Fruit fly (Drosophila melanogaster) whole organism, embryonic: ENCODE data around the gene CG12645.
A peak's percentile ranks its signal among the peaks of the same experiment; 100 is the strongest.

Source experiments
- Abd-B ChIP-seq: fragments of 200-800 bp; sonication (Bioruptor generic); optimal IDR thresholded peaks from 2 replicates; lab custom pipeline; 2018; ENCODE audit warnings: missing biosample characterization, mild to moderate bottlenecking, missing genetic modification characterization, moderate library complexity
- CG1024 ChIP-seq: fragments of 200-800 bp; sonication (Bioruptor generic); IDR thresholded peaks from 2 replicates; pipeline ENCODE4 v1.3.6; 2022; ENCODE audit warnings: missing biosample characterization, missing genetic modification characterization
- CG11504 ChIP-seq: fragments of 200-800 bp; sonication (Bioruptor generic); optimal IDR thresholded peaks from 3 replicates; lab custom pipeline; 2019; ENCODE audit warnings: missing biosample characterization, mild to moderate bottlenecking, missing genetic modification characterization, moderate library complexity
- CG11695 ChIP-seq: fragments of 200-800 bp; sonication (Bioruptor generic); IDR thresholded peaks from 3 replicates; pipeline ENCODE4 v1.3.6; 2022; ENCODE audit warnings: missing biosample characterization, missing genetic modification characterization
- CG12744 ChIP-seq: fragments of 200-800 bp; sonication (Bioruptor generic); optimal IDR thresholded peaks from 2 replicates; lab custom pipeline; 2016; ENCODE audit warnings: missing biosample characterization, missing genetic modification characterization
- CG14441 ChIP-seq: fragments of 200-800 bp; sonication (Bioruptor generic); IDR thresholded peaks from 2 replicates; pipeline ENCODE4 v1.3.6; 2022; ENCODE audit warnings: missing biosample characterization, missing genetic modification characterization
- CG16779 ChIP-seq: fragments of 200-800 bp; sonication (Bioruptor generic); IDR thresholded peaks from 2 replicates; pipeline ENCODE4 v1.3.6; 2022; ENCODE audit warnings: missing biosample characterization, missing genetic modification characterization
- CG17385 ChIP-seq: fragments of 200-800 bp; sonication (Bioruptor generic); optimal IDR thresholded peaks from 3 replicates; lab custom pipeline; 2018; ENCODE audit warnings: missing biosample characterization, mild to moderate bottlenecking, missing genetic modification characterization
- CG18262 ChIP-seq: fragments of 200-800 bp; optimal IDR thresholded peaks from 3 replicates; lab custom pipeline; 2019; ENCODE audit warnings: missing biosample characterization, mild to moderate bottlenecking, missing genetic modification characterization, moderate library complexity
- CG18599 ChIP-seq: fragments of 200-800 bp; sonication (Bioruptor generic); optimal IDR thresholded peaks from 3 replicates; lab custom pipeline; 2017; ENCODE audit warnings: missing biosample characterization, missing genetic modification characterization, mild to moderate bottlenecking, moderate library complexity, missing genetic modification reagents
- CG2120 ChIP-seq: fragments of 200-800 bp; sonication (Bioruptor generic); optimal IDR thresholded peaks from 3 replicates; lab custom pipeline; 2016; ENCODE audit warnings: missing biosample characterization, missing genetic modification characterization
- CG2678 ChIP-seq: fragments of 200-800 bp; sonication (Bioruptor generic); optimal IDR thresholded peaks from 3 replicates; lab custom pipeline; 2019; ENCODE audit warnings: missing biosample characterization, mild to moderate bottlenecking, missing genetic modification characterization, moderate library complexity
- CG30020 ChIP-seq: fragments of 200-800 bp; optimal IDR thresholded peaks from 2 replicates; lab custom pipeline; 2019; ENCODE audit warnings: missing biosample characterization, mild to moderate bottlenecking, missing genetic modification characterization, moderate library complexity
- CG4820 ChIP-seq: fragments of 200-800 bp; sonication (Bioruptor generic); optimal IDR thresholded peaks from 3 replicates; lab custom pipeline; 2016; ENCODE audit warnings: missing biosample characterization, missing genetic modification characterization
- CG6654 ChIP-seq: fragments of 200-800 bp; sonication (Bioruptor generic); optimal IDR thresholded peaks from 2 replicates; lab custom pipeline; 2017; ENCODE audit warnings: missing biosample characterization, mild to moderate bottlenecking, missing genetic modification characterization
- CG7839 ChIP-seq: fragments of 200-800 bp; sonication (Bioruptor generic); optimal IDR thresholded peaks from 3 replicates; lab custom pipeline; 2018; ENCODE audit warnings: missing biosample characterization, mild to moderate bottlenecking, missing genetic modification characterization, moderate library complexity
- CG8290 ChIP-seq, 3 experiments: fragments of 200-800 bp; sonication (Bioruptor generic); optimal IDR thresholded peaks; 2 replicates each; lab custom pipeline; 2016 to 2019; ENCODE audit warnings: missing biosample characterization in 3 of 3, missing genetic modification characterization in 3 of 3, mild to moderate bottlenecking in 2 of 3, moderate library complexity in 1 of 3
- CG8388 ChIP-seq: fragments of 200-800 bp; sonication (Bioruptor generic); optimal IDR thresholded peaks from 2 replicates; lab custom pipeline; 2019; ENCODE audit warnings: missing biosample characterization, mild to moderate bottlenecking, missing genetic modification characterization, moderate library complexity
- D ChIP-seq, 2 experiments: fragments of 200-800 bp in 1 of 2; fragments of >200 bp in 1 of 2; sonication (Bioruptor generic) in 1 of 2; optimal IDR thresholded peaks; 2 replicates in 1 of 2; 3 replicates in 1 of 2; lab custom pipeline; 2017; ENCODE audit warnings: mild to moderate bottlenecking in 1 of 2, missing biosample characterization in 1 of 2, missing genetic modification characterization in 1 of 2, missing genetic modification reagents in 1 of 2
- Dp ChIP-seq: fragments of 200-800 bp; sonication (Bioruptor generic); optimal IDR thresholded peaks from 2 replicates; lab custom pipeline; 2018; ENCODE audit warnings: missing biosample characterization, mild to moderate bottlenecking, missing genetic modification characterization, moderate library complexity
- Drgx ChIP-seq: fragments of 200-800 bp; sonication (Bioruptor generic); IDR thresholded peaks from 2 replicates; pipeline ENCODE4 v1.3.6; 2022; ENCODE audit warnings: missing biosample characterization, missing genetic modification characterization
- Ets65A ChIP-seq: fragments of 200-800 bp; sonication (Bioruptor generic); peaks from one replicate; lab custom pipeline; 2016; ENCODE audit warnings: missing biosample characterization, missing genetic modification characterization
- Med ChIP-seq: fragments of 200-800 bp; sonication (Bioruptor generic); peaks from one replicate; lab custom pipeline; 2016; ENCODE audit warnings: missing biosample characterization, missing genetic modification characterization, mild to moderate bottlenecking, inconsistent platforms, moderate library complexity
- Nf-YA ChIP-seq: fragments of 200-800 bp; sonication (Bioruptor generic); IDR thresholded peaks from 2 replicates; pipeline ENCODE4 v1.3.6; 2022; ENCODE audit warnings: missing biosample characterization, missing genetic modification characterization
- PHDP ChIP-seq: fragments of 200-800 bp; sonication (Bioruptor generic); optimal IDR thresholded peaks from 3 replicates; lab custom pipeline; 2018; ENCODE audit warnings: missing biosample characterization, mild to moderate bottlenecking, missing genetic modification characterization, moderate library complexity
- Poxn ChIP-seq: fragments of 200-800 bp; sonication (Bioruptor generic); IDR thresholded peaks from 2 replicates; pipeline ENCODE4 v1.3.6; 2022; ENCODE audit warnings: missing biosample characterization, missing genetic modification characterization
- Sox102F ChIP-seq: fragments of 200-800 bp; sonication (Bioruptor generic); optimal IDR thresholded peaks from 2 replicates; lab custom pipeline; 2018; ENCODE audit warnings: missing biosample characterization, mild to moderate bottlenecking, missing genetic modification characterization, moderate library complexity
- cwo ChIP-seq: fragments of 200-800 bp; sonication (Bioruptor generic); optimal IDR thresholded peaks from 3 replicates; lab custom pipeline; 2017; ENCODE audit warnings: missing biosample characterization, missing genetic modification characterization, mild to moderate bottlenecking, moderate library complexity, missing genetic modification reagents
- dmrt99B ChIP-seq: fragments of 200-800 bp; sonication (Bioruptor generic); optimal IDR thresholded peaks from 2 replicates; lab custom pipeline; 2018; ENCODE audit warnings: missing biosample characterization, mild to moderate bottlenecking, missing genetic modification characterization, moderate library complexity
- dysf ChIP-seq: fragments of 200-800 bp; sonication (Bioruptor generic); IDR thresholded peaks from 3 replicates; pipeline ENCODE4 v1.3.6; 2022; ENCODE audit warnings: missing biosample characterization, missing genetic modification characterization
- fd102C ChIP-seq: fragments of 200-800 bp; sonication (Bioruptor generic); optimal IDR thresholded peaks from 2 replicates; lab custom pipeline; 2018; ENCODE audit warnings: missing biosample characterization, mild to moderate bottlenecking, missing genetic modification characterization, moderate library complexity
- gem ChIP-seq: fragments of 200-800 bp; sonication (Bioruptor generic); optimal IDR thresholded peaks from 2 replicates; lab custom pipeline; 2019; ENCODE audit warnings: missing biosample characterization, mild to moderate bottlenecking, missing genetic modification characterization, moderate library complexity
- ind ChIP-seq: fragments of 200-800 bp; sonication (Bioruptor generic); optimal IDR thresholded peaks from 3 replicates; lab custom pipeline; 2016; ENCODE audit warnings: missing biosample characterization, missing genetic modification characterization
- kni ChIP-seq: fragments of 200-800 bp; sonication (Bioruptor generic); optimal IDR thresholded peaks from 3 replicates; lab custom pipeline; 2017; ENCODE audit warnings: mild to moderate bottlenecking, missing biosample characterization, missing genetic modification reagents, missing genetic modification characterization
- lab ChIP-seq: fragments of 200-800 bp; sonication (Bioruptor generic); optimal IDR thresholded peaks from 3 replicates; lab custom pipeline; 2017; ENCODE audit warnings: missing biosample characterization, missing genetic modification characterization, mild to moderate bottlenecking, moderate library complexity, missing genetic modification reagents
- lbe ChIP-seq: fragments of 200-800 bp; sonication (Bioruptor generic); optimal IDR thresholded peaks from 2 replicates; lab custom pipeline; 2016; ENCODE audit warnings: missing biosample characterization, mild to moderate bottlenecking, missing genetic modification characterization
- lmd ChIP-seq: fragments of 200-800 bp; sonication (Bioruptor generic); IDR thresholded peaks from 2 replicates; pipeline ENCODE4 v1.3.6; 2022; ENCODE audit warnings: missing biosample characterization, missing genetic modification characterization
- nom ChIP-seq: fragments of 200-800 bp; sonication (Bioruptor generic); optimal IDR thresholded peaks from 2 replicates; lab custom pipeline; 2017; ENCODE audit warnings: missing biosample characterization, missing genetic modification characterization, mild to moderate bottlenecking, moderate library complexity, missing genetic modification reagents
- onecut ChIP-seq: fragments of 200-800 bp; sonication (Bioruptor generic); IDR thresholded peaks from 2 replicates; pipeline ENCODE4 v1.3.6; 2022; ENCODE audit warnings: missing biosample characterization, missing genetic modification characterization
- pita ChIP-seq: fragments of 200-800 bp; sonication (Bioruptor generic); optimal IDR thresholded peaks from 2 replicates; lab custom pipeline; 2017; ENCODE audit warnings: missing biosample characterization, mild to moderate bottlenecking, missing genetic modification characterization
- pnt ChIP-seq: fragments of 200-800 bp; sonication (Bioruptor generic); optimal IDR thresholded peaks from 3 replicates; lab custom pipeline; 2016; ENCODE audit warnings: missing biosample characterization, missing genetic modification characterization
- prd ChIP-seq, 3 experiments: fragments of >200 bp in 2 of 3; fragments of 200-800 bp in 1 of 3; sonication (Bioruptor generic) in 1 of 3; optimal IDR thresholded peaks in 2 of 3; IDR thresholded peaks in 1 of 3; 2 replicates in 2 of 3; 3 replicates in 1 of 3; pipeline versions ENCODE4 v1.3.6 to Lab custom; 2017 to 2022; ENCODE audit warnings: missing biosample characterization in 1 of 3, missing genetic modification characterization in 1 of 3
- repo ChIP-seq: fragments of 200-800 bp; sonication (Bioruptor generic); optimal IDR thresholded peaks from 2 replicates; lab custom pipeline; 2016; ENCODE audit warnings: missing biosample characterization, missing genetic modification characterization
- sens ChIP-seq: fragments of 200-800 bp; sonication (Bioruptor generic); peaks from one replicate; lab custom pipeline; 2016; ENCODE audit warnings: missing biosample characterization, missing genetic modification characterization
- ttk ChIP-seq: fragments of 200-800 bp; sonication (Bioruptor generic); IDR thresholded peaks from 2 replicates; pipeline ENCODE4 v2.1.2; 2022; ENCODE audit warnings: missing biosample characterization, missing genetic modification characterization
- unpg ChIP-seq: fragments of 200-800 bp; sonication (Bioruptor generic); optimal IDR thresholded peaks from 3 replicates; lab custom pipeline; 2018; ENCODE audit warnings: missing biosample characterization, mild to moderate bottlenecking, missing genetic modification characterization, moderate library complexity
- vvl ChIP-seq: fragments of 200-800 bp; sonication (Bioruptor generic); IDR thresholded peaks from 2 replicates; pipeline ENCODE4 v1.3.6; 2022; ENCODE audit warnings: missing biosample characterization, missing genetic modification characterization

CG12645 gene

DNA sequence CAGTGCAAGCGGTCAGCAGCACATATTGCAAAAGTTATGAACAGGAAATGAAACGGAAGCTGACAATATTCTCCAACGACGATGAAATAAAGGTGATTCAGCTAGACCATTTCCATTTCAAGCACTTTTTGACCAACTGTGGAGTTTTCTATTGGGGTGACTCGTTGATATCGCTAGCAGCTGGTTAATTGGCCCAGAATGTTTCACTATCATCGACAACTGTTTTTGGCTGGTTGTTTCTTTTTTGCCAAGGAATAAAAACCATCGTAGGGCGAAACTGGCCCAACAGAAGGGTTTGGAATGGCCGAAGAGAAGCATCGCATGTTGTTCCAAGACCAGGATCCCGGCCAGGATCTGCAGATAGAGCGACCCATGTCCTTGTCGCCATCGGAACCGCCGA is at the start of gene CG12645:
CG12645 (plus strand) TSS at position 301 of the 400 bp plus-strand sequence.
- TF ChIP-seq Nf-YA (GFP tag; lab: Robert Waterston, UW) (no peak), repo (GFP tag; lab: Kevin White, UChicago) (no peak), Abd-B (GFP tag; lab: Kevin White, UChicago) (no peak), lmd (GFP tag; lab: Robert Waterston, UW) (no peak), CG4820 (GFP tag; lab: Kevin White, UChicago) (no peak), Ets65A (no peak), pita (GFP tag; lab: Kevin White, UChicago) (no peak), PHDP (tag; lab: Kevin White, UChicago) (no peak), pnt (no peak), Poxn (GFP tag; lab: Robert Waterston, UW) (no peak), CG16779 (GFP tag; lab: Robert Waterston, UW) (no peak), Dp (GFP tag; lab: Kevin White, UChicago) (no peak), CG30020 (tag; lab: Kevin White, UChicago) (no peak), CG6654 (GFP tag; lab: Kevin White, UChicago) (no peak)

DNA sequence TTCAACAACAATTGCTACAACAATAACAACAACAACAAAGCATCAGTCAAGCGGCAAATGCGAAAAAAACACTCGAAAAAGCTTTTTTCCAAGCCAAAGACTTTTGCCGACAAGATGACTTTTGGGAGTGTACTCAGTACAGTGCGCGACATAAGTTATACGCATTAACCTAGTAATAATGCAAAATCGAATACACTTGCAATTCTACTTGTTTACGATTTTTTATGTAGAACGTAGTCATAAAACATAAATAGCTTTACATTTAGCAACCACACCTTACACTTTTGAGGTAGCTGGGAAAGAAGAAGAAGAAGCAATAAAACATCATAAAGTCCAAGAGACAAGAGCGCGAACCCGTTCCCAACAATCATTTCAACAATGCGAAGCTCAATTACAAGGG is 48.9 kb upstream of the CG12645 start:
- TF ChIP-seq CG11695 (GFP tag; lab: Robert Waterston, UW), result peak; percentile 77
- peak; percentile 56 for TF ChIP-seq dysf
- peak; percentile 41 for TF ChIP-seq lbe
- TF ChIP-seq CG1024 (GFP tag; lab: Robert Waterston, UW), result 0 out of 2 replicates have a peak, but pooled peaks have one; percentile 15
- no peak for TF ChIP-seq fd102C (GFP tag; lab: Kevin White, UChicago)
- TF ChIP-seq Drgx, result peak; percentile 79
- TF ChIP-seq CG14441 (GFP tag; lab: Robert Waterston, UW), result 0 out of 2 replicates have a peak, but pooled peaks have one; percentile 5
- peak; percentile 71 for TF ChIP-seq Med (GFP tag; lab: Kevin White, UChicago)
- TF ChIP-seq dmrt99B (tag; lab: Kevin White, UChicago), result peak; percentile 22
- TF ChIP-seq cwo (GFP tag; lab: Kevin White, UChicago), result no peak
- peak; percentile 21 for TF ChIP-seq CG2120 (GFP tag; lab: Kevin White, UChicago)
- peak; percentile 16 for TF ChIP-seq ind (GFP tag; lab: Kevin White, UChicago)
- TF ChIP-seq CG18599 (GFP tag; lab: Kevin White, UChicago), result peak; percentile 8
- peak; percentile 28 for TF ChIP-seq sens (GFP tag; lab: Kevin White, UChicago)
- TF ChIP-seq Sox102F (GFP tag; lab: Kevin White, UChicago), result peak; percentile 28
- TF ChIP-seq lab, result peak; percentile 34
- TF ChIP-seq D (optimal IDR thresholded peaks at IDR 0.05; lab: Kevin White, UChicago), result no peak
- peak; percentile 7 for TF ChIP-seq D (GFP tag; optimal IDR thresholded peaks at IDR 0.05; lab: Kevin White, UChicago)
- peak; percentile 3 for TF ChIP-seq nom
- TF ChIP-seq CG18262 (tag; lab: Kevin White, UChicago), result peak; percentile 12
- peak; percentile 1 for TF ChIP-seq CG8388 (GFP tag; lab: Kevin White, UChicago)
- TF ChIP-seq prd (optimal IDR thresholded peaks at IDR 0.05; lab: Kevin White, UChicago), result no peak
- TF ChIP-seq prd (GFP tag; IDR thresholded peaks at IDR 0.05; lab: Robert Waterston, UW), result peak; percentile 29; the same call in 1 of the 3 replicates
- TF ChIP-seq CG12744 (GFP tag; lab: Kevin White, UChicago), result no peak
- TF ChIP-seq gem (tag; lab: Kevin White, UChicago), result peak; percentile 9
- 0 out of 2 replicates have a peak, but pooled peaks have one; percentile 20 for TF ChIP-seq vvl (GFP tag; lab: Robert Waterston, UW)
- peak; percentile 0 for TF ChIP-seq CG7839 (tag; lab: Kevin White, UChicago)
- TF ChIP-seq CG11504 (tag; lab: Kevin White, UChicago), result peak; percentile 34
- peak; percentile 8 for TF ChIP-seq CG2678 (tag; lab: Kevin White, UChicago)
- TF ChIP-seq CG8290 (GFP tag; optimal IDR thresholded peaks at IDR 0.05; lab: Kevin White, UChicago), result no peak
- peak in 1 of 2 experiments; percentile 50 for TF ChIP-seq CG8290 (tag; optimal IDR thresholded peaks at IDR 0.05; lab: Kevin White, UChicago)
- peak; percentile 41; the same call in 1 of the 2 replicates for TF ChIP-seq ttk (GFP tag; lab: Robert Waterston, UW)
- no peak for TF ChIP-seq CG16779 (GFP tag; lab: Robert Waterston, UW)
- no peak for TF ChIP-seq kni (GFP tag; lab: Kevin White, UChicago)
- TF ChIP-seq unpg (GFP tag; lab: Kevin White, UChicago), result peak; percentile 3
- TF ChIP-seq onecut (GFP tag; lab: Robert Waterston, UW), result no peak
- TF ChIP-seq CG17385 (GFP tag; lab: Kevin White, UChicago), result peak; percentile 27
